Fruit fly (Drosophila melanogaster) whole organism: ENCODE measurements around the gene CG14511.

Source experiments
- EcR ChIP-seq, 2 experiments: fragments of >200 bp; optimal IDR thresholded peaks; 2 replicates each; lab custom pipeline; 2017; ENCODE audit warnings: missing biosample characterization in 2 of 2, missing genetic modification characterization in 2 of 2, missing genetic modification reagents in 2 of 2
- pan ChIP-seq: fragments of >200 bp; optimal IDR thresholded peaks from 2 replicates; lab custom pipeline; 2017

- TF ChIP-seq EcR (GFP tag; optimal IDR thresholded peaks at IDR 0.05; lab: Kevin White, UChicago) (no peak), pan (no peak)
Observed at dm6 chr3R:29153197-29153644, 6.5 kb upstream of the CG14511 start, which contains the start of the genes Slbp and Rpn2.
